Fruit fly (Drosophila melanogaster): ENCODE results near the gene PrBP.

Gene PrBP

dm6 chr2L:8691292-8691975, 5.7 kb upstream of the PrBP start:
- peak; percentile 94 for TF ChIP-seq CG8632 (GFP tag; optimal IDR thresholded peaks at IDR 0.05)
- TF ChIP-seq Eip75B (GFP tag; optimal IDR thresholded peaks at IDR 0.05), result peak; percentile 87
- peak; percentile 92 for TF ChIP-seq CG4318 (GFP tag; optimal IDR thresholded peaks at IDR 0.05)
- peak; percentile 92 for TF ChIP-seq OdsH (GFP tag; optimal IDR thresholded peaks at IDR 0.05)
- peak; percentile 80 for TF ChIP-seq CG6854 (GFP tag; optimal IDR thresholded peaks at IDR 0.05)
- TF ChIP-seq Ets96B (tag; optimal IDR thresholded peaks at IDR 0.05), result peak; percentile 90
- peak; percentile 89 for TF ChIP-seq CG16779 (tag; optimal IDR thresholded peaks at IDR 0.05)
- TF ChIP-seq Eip93F (GFP tag; optimal IDR thresholded peaks at IDR 0.05), result peak; percentile 51
- TF ChIP-seq Sox14 (GFP tag; optimal IDR thresholded peaks at IDR 0.05), result peak; percentile 90
- peak; percentile 88 for TF ChIP-seq fd59A (GFP tag; optimal IDR thresholded peaks at IDR 0.05)
- peak; percentile 96 for TF ChIP-seq CG32006 (GFP tag; optimal IDR thresholded peaks at IDR 0.05)
- TF ChIP-seq Eip78C (GFP tag), result peak; percentile 99
- TF ChIP-seq dac (GFP tag; optimal IDR thresholded peaks at IDR 0.05), result peak; percentile 61
- peak; percentile 81 for TF ChIP-seq CG11902 (GFP tag; optimal IDR thresholded peaks at IDR 0.05)
- peak; percentile 83 for TF ChIP-seq pdm3 (GFP tag; optimal IDR thresholded peaks at IDR 0.05)
- TF ChIP-seq Sox102F (GFP tag; optimal IDR thresholded peaks at IDR 0.05), result peak; percentile 85
- TF ChIP-seq spab (GFP tag; optimal IDR thresholded peaks at IDR 0.05), result peak; percentile 90
- peak; percentile 93 for TF ChIP-seq CG6276 (GFP tag; optimal IDR thresholded peaks at IDR 0.05)
- peak; percentile 82 for TF ChIP-seq CG7368 (GFP tag; optimal IDR thresholded peaks at IDR 0.05)
- 0 out of 2 replicates have a peak, but pooled peaks have one; percentile 66 for TF ChIP-seq CG11294 (GFP tag; IDR thresholded peaks at IDR 0.05)
- TF ChIP-seq CG15336 (GFP tag; IDR thresholded peaks at IDR 0.05), result peak; percentile 82
- TF ChIP-seq CG9139 (GFP tag; optimal IDR thresholded peaks at IDR 0.05), result peak; percentile 69
- peak; percentile 89 for TF ChIP-seq CG11762 (GFP tag; optimal IDR thresholded peaks at IDR 0.05; ENCODE audit: insufficient read depth)
- peak; percentile 90 to 94 for TF ChIP-seq ss (GFP tag; optimal IDR thresholded peaks at IDR 0.05)
- peak; percentile 66 for TF ChIP-seq Ets21C (GFP tag; optimal IDR thresholded peaks at IDR 0.05)
- peak; percentile 66; the same call in 2 of the 3 replicates for TF ChIP-seq CG6163 (GFP tag; IDR thresholded peaks at IDR 0.05)
- peak; percentile 73 for TF ChIP-seq CG31627 (GFP tag; optimal IDR thresholded peaks at IDR 0.05)
- peak; percentile 91 for TF ChIP-seq CG6808 (GFP tag; optimal IDR thresholded peaks at IDR 0.05)
- peak; percentile 89 for TF ChIP-seq Met (GFP tag; optimal IDR thresholded peaks at IDR 0.05)
- TF ChIP-seq eg (GFP tag; IDR thresholded peaks at IDR 0.05), result peak; percentile 72; the same call in 2 of the 3 replicates
- peak; percentile 92 for TF ChIP-seq net (GFP tag; optimal IDR thresholded peaks at IDR 0.05)
- TF ChIP-seq CG10669 (GFP tag; optimal IDR thresholded peaks at IDR 0.05), result peak; percentile 88
- peak; percentile 80 for TF ChIP-seq cyc (GFP tag; optimal IDR thresholded peaks at IDR 0.05)
- TF ChIP-seq acj6 (GFP tag; optimal IDR thresholded peaks at IDR 0.05), result peak; percentile 91
- TF ChIP-seq Hr39 (GFP tag; optimal IDR thresholded peaks at IDR 0.05), result peak; percentile 74
- TF ChIP-seq Lpt (GFP tag; optimal IDR thresholded peaks at IDR 0.05), result peak; percentile 81
- TF ChIP-seq CG6792 (GFP tag; optimal IDR thresholded peaks at IDR 0.05), result peak; percentile 90
- TF ChIP-seq CG8319 (GFP tag; optimal IDR thresholded peaks at IDR 0.05), result peak; percentile 67
- TF ChIP-seq Sox15 (GFP tag; optimal IDR thresholded peaks at IDR 0.05), result peak; percentile 87
- TF ChIP-seq CG34406 (GFP tag; optimal IDR thresholded peaks at IDR 0.05), result peak; percentile 95
- peak; percentile 91 for TF ChIP-seq CG10631 (GFP tag; optimal IDR thresholded peaks at IDR 0.05)
- TF ChIP-seq fd85E (GFP tag; optimal IDR thresholded peaks at IDR 0.05), result peak; percentile 59
- peak; percentile 87 for TF ChIP-seq Hr4 (GFP tag; optimal IDR thresholded peaks at IDR 0.05)
- TF ChIP-seq CG8119 (GFP tag; IDR thresholded peaks at IDR 0.05), result peak; percentile 87
- peak; percentile 89 for TF ChIP-seq lz (GFP tag; optimal IDR thresholded peaks at IDR 0.05)
- TF ChIP-seq topi (GFP tag; optimal IDR thresholded peaks at IDR 0.05), result peak; percentile 90
- no peak for TF ChIP-seq Hr38 (GFP tag; optimal IDR thresholded peaks at IDR 0.05)
- TF ChIP-seq CG3032 (tag; optimal IDR thresholded peaks at IDR 0.05), result peak; percentile 91
- TF ChIP-seq CG3919 (GFP tag; optimal IDR thresholded peaks at IDR 0.05), result peak; percentile 92
- peak; percentile 88 for TF ChIP-seq Smox (GFP tag; optimal IDR thresholded peaks at IDR 0.05)
- TF ChIP-seq vri (GFP tag; optimal IDR thresholded peaks at IDR 0.05), result peak; percentile 61

All from whole organism, prepupa.